Fruit fly (Drosophila melanogaster) whole organism, embryonic: ENCODE measurements around the gene CG10338.

Source experiments
- Aef1 ChIP-seq: fragments of 200-800 bp; sonication (Bioruptor generic); IDR thresholded peaks from 3 replicates; pipeline ENCODE4 v1.3.6; 2022; ENCODE audit warnings: missing biosample characterization, missing genetic modification characterization
- Asciz ChIP-seq: fragments of 200-800 bp; sonication (Bioruptor generic); optimal IDR thresholded peaks from 2 replicates; lab custom pipeline; 2017; ENCODE audit warnings: missing biosample characterization, mild to moderate bottlenecking, missing genetic modification characterization, missing genetic modification reagents
- Blimp-1 ChIP-seq: fragments of 200-800 bp; sonication (Bioruptor generic); optimal IDR thresholded peaks from 3 replicates; lab custom pipeline; 2018; ENCODE audit warnings: missing biosample characterization, missing genetic modification characterization, mild to moderate bottlenecking, moderate library complexity, missing genetic modification reagents
- CG10321 ChIP-seq: fragments of 200-800 bp; sonication (Bioruptor generic); IDR thresholded peaks from 2 replicates; pipeline ENCODE4 v1.3.6; 2022; ENCODE audit warnings: missing biosample characterization, missing genetic modification characterization
- CG11695 ChIP-seq: fragments of 200-800 bp; sonication (Bioruptor generic); IDR thresholded peaks from 3 replicates; pipeline ENCODE4 v1.3.6; 2022; ENCODE audit warnings: missing biosample characterization, missing genetic modification characterization
- CG12155 ChIP-seq: fragments of 200-800 bp; sonication (Bioruptor generic); optimal IDR thresholded peaks from 3 replicates; lab custom pipeline; 2016; ENCODE audit warnings: missing biosample characterization, missing genetic modification characterization
- CG13624 ChIP-seq: fragments of 200-800 bp; sonication (Bioruptor generic); optimal IDR thresholded peaks from 2 replicates; lab custom pipeline; 2016; ENCODE audit warnings: missing biosample characterization, missing genetic modification characterization
- CG14014 ChIP-seq: fragments of 200-800 bp; sonication (Bioruptor generic); IDR thresholded peaks from 2 replicates; pipeline ENCODE4 v1.3.6; 2022; ENCODE audit warnings: missing biosample characterization, missing genetic modification characterization
- CG14965 ChIP-seq: fragments of 200-800 bp; sonication (Bioruptor generic); optimal IDR thresholded peaks from 2 replicates; lab custom pipeline; 2016; ENCODE audit warnings: missing biosample characterization, missing genetic modification characterization, borderline replicate concordance
- CG15514 ChIP-seq: fragments of 200-800 bp; sonication (Bioruptor generic); optimal IDR thresholded peaks from 3 replicates; lab custom pipeline; 2017; ENCODE audit warnings: missing biosample characterization, missing genetic modification characterization, mild to moderate bottlenecking, moderate library complexity, missing genetic modification reagents
- CG1602 ChIP-seq: fragments of 200-800 bp; sonication (Bioruptor generic); optimal IDR thresholded peaks from 3 replicates; lab custom pipeline; 2016; ENCODE audit warnings: missing biosample characterization, missing genetic modification characterization
- CG1647 ChIP-seq: fragments of 200-800 bp; sonication (Bioruptor generic); optimal IDR thresholded peaks from 3 replicates; lab custom pipeline; 2016; ENCODE audit warnings: missing biosample characterization, missing genetic modification characterization
- CG17328 ChIP-seq: fragments of 200-800 bp; sonication (Bioruptor generic); IDR thresholded peaks from 2 replicates; pipeline ENCODE4 v1.3.6; 2022; ENCODE audit warnings: missing biosample characterization, missing genetic modification characterization
- CG17568 ChIP-seq: fragments of 200-800 bp; sonication (Bioruptor generic); optimal IDR thresholded peaks from 2 replicates; lab custom pipeline; 2018; ENCODE audit warnings: missing biosample characterization, mild to moderate bottlenecking, missing genetic modification characterization, moderate library complexity
- CG18476 ChIP-seq: fragments of 200-800 bp; sonication (Bioruptor generic); optimal IDR thresholded peaks from 2 replicates; lab custom pipeline; 2016; ENCODE audit warnings: missing biosample characterization, mild to moderate bottlenecking, missing genetic modification characterization
- CG32532 ChIP-seq: fragments of 200-800 bp; sonication (Bioruptor generic); IDR thresholded peaks from 2 replicates; pipeline ENCODE4 v1.3.6; 2022; ENCODE audit warnings: missing biosample characterization, missing genetic modification characterization
- CG3281 ChIP-seq: fragments of 200-800 bp; sonication (Bioruptor generic); optimal IDR thresholded peaks from 3 replicates; lab custom pipeline; 2017; ENCODE audit warnings: missing biosample characterization, mild to moderate bottlenecking, missing genetic modification characterization
- CG3726 ChIP-seq: fragments of 200-800 bp; sonication (Bioruptor generic); IDR thresholded peaks from 3 replicates; pipeline ENCODE4, ENCODE4 v1.3.6; 2022; ENCODE audit warnings: missing biosample characterization, missing genetic modification characterization
- CG4282 ChIP-seq: fragments of 200-800 bp; sonication (Bioruptor generic); optimal IDR thresholded peaks from 2 replicates; lab custom pipeline; 2016; ENCODE audit warnings: missing biosample characterization, missing genetic modification characterization
- CG8359 ChIP-seq: fragments of 200-800 bp; sonication (Bioruptor generic); optimal IDR thresholded peaks from 2 replicates; lab custom pipeline; 2017; ENCODE audit warnings: missing biosample characterization, mild to moderate bottlenecking, missing genetic modification characterization, borderline replicate concordance
- CG9727 ChIP-seq: fragments of 200-800 bp; sonication (Bioruptor generic); optimal IDR thresholded peaks from 3 replicates; lab custom pipeline; 2017; ENCODE audit warnings: missing biosample characterization, mild to moderate bottlenecking, missing genetic modification characterization
- CrebB ChIP-seq: fragments of 200-800 bp; sonication (Bioruptor generic); optimal IDR thresholded peaks from 3 replicates; lab custom pipeline; 2018; ENCODE audit warnings: missing biosample characterization, mild to moderate bottlenecking, missing genetic modification characterization
- E2f2 ChIP-seq: fragments of 200-800 bp; sonication (Bioruptor generic); IDR thresholded peaks from 2 replicates; pipeline ENCODE4 v1.3.6; 2022; ENCODE audit warnings: missing biosample characterization, missing genetic modification characterization
- Elba2 ChIP-seq: fragments of 200-800 bp; sonication (Bioruptor generic); optimal IDR thresholded peaks from 3 replicates; lab custom pipeline; 2016; ENCODE audit warnings: missing biosample characterization, missing genetic modification characterization
- Ets65A ChIP-seq: fragments of 200-800 bp; sonication (Bioruptor generic); peaks from one replicate; lab custom pipeline; 2016; ENCODE audit warnings: missing biosample characterization, missing genetic modification characterization
- H2.0 ChIP-seq: fragments of 200-800 bp; sonication (Bioruptor generic); IDR thresholded peaks from 2 replicates; pipeline ENCODE4 v1.3.6; 2022; ENCODE audit warnings: missing biosample characterization, missing genetic modification characterization
- HLH54F ChIP-seq: fragments of 200-800 bp; sonication (Bioruptor generic); optimal IDR thresholded peaks from 3 replicates; lab custom pipeline; 2016; ENCODE audit warnings: missing biosample characterization, missing genetic modification characterization
- Hmr ChIP-seq: fragments of 200-800 bp; sonication (Bioruptor generic); optimal IDR thresholded peaks from 3 replicates; lab custom pipeline; 2017; ENCODE audit warnings: mild to moderate bottlenecking, missing biosample characterization, missing genetic modification reagents, missing genetic modification characterization
- MBD-R2 ChIP-seq: fragments of 200-800 bp; sonication (Bioruptor generic); IDR thresholded peaks from 2 replicates; pipeline ENCODE4 v1.3.6; 2022; ENCODE audit warnings: missing biosample characterization, missing genetic modification characterization
- Nf-YC ChIP-seq: fragments of 200-800 bp; optimal IDR thresholded peaks from 3 replicates; lab custom pipeline; 2019; ENCODE audit warnings: missing biosample characterization, mild to moderate bottlenecking, missing genetic modification characterization, moderate library complexity
- Ptx1 ChIP-seq: fragments of 200-800 bp; sonication (Bioruptor generic); IDR thresholded peaks from 2 replicates; pipeline ENCODE4 v1.3.6; 2022; ENCODE audit warnings: missing biosample characterization, missing genetic modification characterization
- Trl ChIP-seq, 3 experiments: fragments of >200 bp in 2 of 3; fragments of 200-800 bp in 1 of 3; sonication (Bioruptor generic) in 1 of 3; optimal IDR thresholded peaks; 2 replicates in 1 of 3; 3 replicates in 2 of 3; lab custom pipeline; 2016 to 2017; ENCODE audit warnings: missing biosample characterization in 1 of 3, missing genetic modification characterization in 1 of 3
- bab2 ChIP-seq: fragments of 200-800 bp; sonication (Bioruptor generic); optimal IDR thresholded peaks from 2 replicates; lab custom pipeline; 2016; ENCODE audit warnings: missing biosample characterization, missing genetic modification characterization
- bigmax ChIP-seq: fragments of 200-800 bp; sonication (Bioruptor generic); optimal IDR thresholded peaks from 2 replicates; lab custom pipeline; 2018; ENCODE audit warnings: missing biosample characterization, mild to moderate bottlenecking, missing genetic modification characterization
- bsh ChIP-seq, 2 experiments: fragments of 200-800 bp; sonication (Bioruptor generic); optimal IDR thresholded peaks; 2 replicates each; lab custom pipeline; 2017 to 2018; ENCODE audit warnings: mild to moderate bottlenecking in 2 of 2, missing biosample characterization in 2 of 2, missing genetic modification characterization in 2 of 2, moderate library complexity in 1 of 2
- chinmo ChIP-seq: fragments of 200-800 bp; sonication (Bioruptor generic); IDR thresholded peaks from 4 replicates; pipeline ENCODE4 v1.3.6; 2022; ENCODE audit warnings: missing biosample characterization, missing genetic modification characterization; ENCODE audit not compliant: partially characterized antibody
- dan ChIP-seq: fragments of 200-800 bp; sonication (Bioruptor generic); IDR thresholded peaks from 2 replicates; pipeline ENCODE4 v1.3.6; 2022; ENCODE audit warnings: missing biosample characterization, missing genetic modification characterization
- dpn ChIP-seq, 2 experiments: fragments of 200-800 bp; sonication (Bioruptor generic); optimal IDR thresholded peaks; 3 replicates each; lab custom pipeline; 2016; ENCODE audit warnings: missing biosample characterization in 2 of 2, missing genetic modification characterization in 2 of 2
- dysf ChIP-seq: fragments of 200-800 bp; sonication (Bioruptor generic); IDR thresholded peaks from 3 replicates; pipeline ENCODE4 v1.3.6; 2022; ENCODE audit warnings: missing biosample characterization, missing genetic modification characterization
- exex ChIP-seq: fragments of 200-800 bp; sonication (Bioruptor generic); optimal IDR thresholded peaks from 4 replicates; lab custom pipeline; 2018; ENCODE audit warnings: missing biosample characterization, mild to moderate bottlenecking, missing genetic modification characterization, moderate library complexity
- grau ChIP-seq: fragments of 200-800 bp; optimal IDR thresholded peaks from 3 replicates; lab custom pipeline; 2019; ENCODE audit warnings: missing biosample characterization, mild to moderate bottlenecking, missing genetic modification characterization, moderate library complexity
- inv ChIP-seq: fragments of 200-800 bp; sonication (Bioruptor generic); IDR thresholded peaks from 2 replicates; pipeline ENCODE4 v1.3.6; 2022; ENCODE audit warnings: missing biosample characterization, missing genetic modification characterization; ENCODE audit not compliant: partially characterized antibody
- luna ChIP-seq: fragments of 200-800 bp; sonication (Bioruptor generic); optimal IDR thresholded peaks from 2 replicates; lab custom pipeline; 2016; ENCODE audit warnings: missing biosample characterization, missing genetic modification characterization
- pita ChIP-seq: fragments of 200-800 bp; sonication (Bioruptor generic); optimal IDR thresholded peaks from 2 replicates; lab custom pipeline; 2017; ENCODE audit warnings: missing biosample characterization, mild to moderate bottlenecking, missing genetic modification characterization
- rib ChIP-seq: fragments of 200-800 bp; sonication (Bioruptor generic); IDR thresholded peaks from 2 replicates; pipeline ENCODE4 v1.3.6; 2022; ENCODE audit warnings: missing biosample characterization, missing genetic modification characterization
- salm ChIP-seq: fragments of 200-800 bp; sonication (Bioruptor generic); optimal IDR thresholded peaks from 2 replicates; lab custom pipeline; 2018; ENCODE audit warnings: missing biosample characterization, mild to moderate bottlenecking, missing genetic modification characterization
- sisA ChIP-seq: fragments of 200-800 bp; sonication (Bioruptor generic); IDR thresholded peaks from 2 replicates; pipeline ENCODE4 v1.3.6; 2022; ENCODE audit warnings: missing biosample characterization, missing genetic modification characterization
- stwl ChIP-seq: fragments of 200-800 bp; sonication (Bioruptor generic); optimal IDR thresholded peaks from 3 replicates; lab custom pipeline; 2018; ENCODE audit warnings: missing biosample characterization, mild to moderate bottlenecking, missing genetic modification characterization, moderate library complexity
- twi ChIP-seq: fragments of 200-800 bp; optimal IDR thresholded peaks from 2 replicates; lab custom pipeline; 2019; ENCODE audit warnings: missing biosample characterization, mild to moderate bottlenecking, missing genetic modification characterization, moderate library complexity
- wek ChIP-seq: fragments of 200-800 bp; sonication (Bioruptor generic); optimal IDR thresholded peaks from 3 replicates; lab custom pipeline; 2018; ENCODE audit warnings: missing biosample characterization, mild to moderate bottlenecking, missing genetic modification characterization, moderate library complexity

Gene CG10338

DNA sequence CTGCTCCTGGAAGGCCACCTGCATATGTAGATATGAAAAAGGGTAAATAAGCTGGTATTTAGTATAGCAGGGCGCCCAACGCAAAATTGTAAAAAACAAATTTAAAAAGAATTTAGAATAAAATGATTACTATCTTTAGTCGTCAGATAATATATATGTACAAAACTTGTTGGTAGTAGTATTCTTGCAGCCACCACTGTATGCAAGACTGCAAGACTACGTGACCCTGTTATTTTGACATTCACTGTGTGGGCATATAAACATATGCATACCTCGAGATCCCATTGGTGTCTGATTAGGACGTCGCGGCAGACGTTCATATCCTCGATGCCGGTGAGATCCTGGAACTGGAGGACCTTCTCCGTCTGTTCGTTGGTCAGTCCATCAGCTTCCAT is 12.4 kb downstream of the CG10338 start:
- peak; percentile 30 for TF ChIP-seq wek (GFP tag; lab: Kevin White, UChicago)
- TF ChIP-seq dysf, result peak; percentile 44; the same call in 1 of the 3 replicates
- no peak for TF ChIP-seq CG14965
- TF ChIP-seq twi (tag; lab: Kevin White, UChicago), result no peak
- TF ChIP-seq rib (GFP tag; lab: Robert Waterston, UW), result no peak
- TF ChIP-seq Ptx1 (GFP tag; lab: Robert Waterston, UW), result peak; percentile 38
- TF ChIP-seq Blimp-1 (GFP tag; lab: Kevin White, UChicago), result no peak
- no peak for TF ChIP-seq CG10321 (GFP tag; lab: Robert Waterston, UW)
- TF ChIP-seq CG1602, result peak; percentile 22
- no peak for TF ChIP-seq Ets65A (GFP tag; lab: Kevin White, UChicago)
- no peak for TF ChIP-seq dan (GFP tag; lab: Robert Waterston, UW)
- peak; percentile 43; the same call in 1 of the 2 replicates for TF ChIP-seq CG14014
- TF ChIP-seq exex (tag; lab: Kevin White, UChicago), result no peak
- peak; percentile 41 for TF ChIP-seq Hmr (GFP tag; lab: Kevin White, UChicago)
- peak; percentile 45 for TF ChIP-seq CG13624 (GFP tag; lab: Kevin White, UChicago)
- TF ChIP-seq bsh (GFP tag; optimal IDR thresholded peaks at IDR 0.05; lab: Kevin White, UChicago), result no peak
- TF ChIP-seq CG8359 (GFP tag; lab: Kevin White, UChicago), result no peak
- TF ChIP-seq CG17328 (GFP tag; lab: Robert Waterston, UW), result peak; percentile 48; the same call in 1 of the 2 replicates
- TF ChIP-seq dpn (GFP tag; optimal IDR thresholded peaks at IDR 0.05; lab: Kevin White, UChicago), result peak; percentile 36 to 46
- TF ChIP-seq CG4282, result no peak
- no peak for TF ChIP-seq CG17568
- TF ChIP-seq HLH54F (GFP tag; lab: Kevin White, UChicago), result peak; percentile 4
- TF ChIP-seq CG15514, result peak; percentile 32
- TF ChIP-seq CG9727 (GFP tag; lab: Kevin White, UChicago), result no peak
- TF ChIP-seq CG18476 (GFP tag; lab: Kevin White, UChicago), result no peak
- no peak for TF ChIP-seq CrebB (tag; lab: Kevin White, UChicago)
- TF ChIP-seq stwl (tag; lab: Kevin White, UChicago), result no peak
- peak; percentile 8 for TF ChIP-seq grau (tag; lab: Kevin White, UChicago)
- peak; percentile 30 for TF ChIP-seq CG3281 (GFP tag; lab: Kevin White, UChicago)
- TF ChIP-seq Nf-YC (tag; lab: Kevin White, UChicago), result no peak
- TF ChIP-seq sisA (GFP tag; lab: Robert Waterston, UW), result no peak; the same call in 1 of the 2 replicates
- peak; percentile 67 for TF ChIP-seq CG32532 (GFP tag; lab: Robert Waterston, UW)
- 0 out of 3 replicates have a peak, but pooled peaks have one; percentile 17 for TF ChIP-seq CG11695
- TF ChIP-seq Trl (optimal IDR thresholded peaks at IDR 0.05; lab: Kevin White, UChicago), result no peak
- peak; percentile 12 for TF ChIP-seq Trl (GFP tag; optimal IDR thresholded peaks at IDR 0.05; lab: Kevin White, UChicago)
- TF ChIP-seq CG12155 (GFP tag; lab: Kevin White, UChicago), result peak; percentile 7
- no peak for TF ChIP-seq inv
- TF ChIP-seq salm (tag; lab: Kevin White, UChicago), result no peak
- TF ChIP-seq luna (GFP tag; lab: Kevin White, UChicago), result peak; percentile 21
- TF ChIP-seq bab2 (GFP tag; lab: Kevin White, UChicago), result peak; percentile 33
- TF ChIP-seq Aef1 (GFP tag; lab: Robert Waterston, UW), result peak; percentile 36; the same call in 1 of the 3 replicates
- no peak for TF ChIP-seq bigmax (GFP tag; lab: Kevin White, UChicago)
- TF ChIP-seq Elba2, result peak; percentile 46
- TF ChIP-seq E2f2, result peak; percentile 8; the same call in 1 of the 2 replicates
- TF ChIP-seq pita (GFP tag; lab: Kevin White, UChicago), result no peak
- no peak for TF ChIP-seq CG3726 (GFP tag; lab: Robert Waterston, UW)
- TF ChIP-seq CG1647 (GFP tag; lab: Kevin White, UChicago), result peak; percentile 15
- TF ChIP-seq H2.0, result no peak; the same call in 1 of the 2 replicates
- peak; percentile 89; the same call in 1 of the 4 replicates for TF ChIP-seq chinmo (GFP tag; lab: Robert Waterston, UW)
- no peak for TF ChIP-seq Asciz (GFP tag; lab: Kevin White, UChicago)
- no peak for TF ChIP-seq MBD-R2 (GFP tag; lab: Robert Waterston, UW)
